Fruit fly (Drosophila melanogaster) whole organism, embryonic: ENCODE measurements around the gene ND-MLRQ.

ENCODE experiments used
- Bteb2 ChIP-seq: fragments of 200-800 bp; sonication (Bioruptor generic); optimal IDR thresholded peaks from 2 replicates; lab custom pipeline; 2016; ENCODE audit warnings: missing biosample characterization, missing genetic modification characterization
- CG1024 ChIP-seq: fragments of 200-800 bp; sonication (Bioruptor generic); IDR thresholded peaks from 2 replicates; pipeline ENCODE4 v1.3.6; 2022; ENCODE audit warnings: missing biosample characterization, missing genetic modification characterization
- CG10274 ChIP-seq: fragments of 200-800 bp; sonication (Bioruptor generic); optimal IDR thresholded peaks from 3 replicates; lab custom pipeline; 2017; ENCODE audit warnings: missing biosample characterization, mild to moderate bottlenecking, missing genetic modification characterization
- CG11085 ChIP-seq: fragments of 200-800 bp; sonication (Bioruptor generic); IDR thresholded peaks from 2 replicates; pipeline ENCODE4 v1.3.6; 2022; ENCODE audit warnings: missing biosample characterization, missing genetic modification characterization
- CG12659 ChIP-seq: fragments of 200-800 bp; sonication (Bioruptor generic); optimal IDR thresholded peaks from 3 replicates; lab custom pipeline; 2017; ENCODE audit warnings: mild to moderate bottlenecking, missing biosample characterization, missing genetic modification reagents, missing genetic modification characterization
- CG13287 ChIP-seq: fragments of 200-800 bp; sonication (Bioruptor generic); IDR thresholded peaks from 2 replicates; pipeline ENCODE4 v1.3.6; 2022; ENCODE audit warnings: missing biosample characterization, missing genetic modification characterization; ENCODE audit not compliant: partially characterized antibody
- CG1603 ChIP-seq: fragments of 200-800 bp; sonication (Bioruptor generic); optimal IDR thresholded peaks from 2 replicates; lab custom pipeline; 2019; ENCODE audit warnings: missing biosample characterization, mild to moderate bottlenecking, missing genetic modification characterization, moderate library complexity
- CG1647 ChIP-seq: fragments of 200-800 bp; sonication (Bioruptor generic); optimal IDR thresholded peaks from 3 replicates; lab custom pipeline; 2016; ENCODE audit warnings: missing biosample characterization, missing genetic modification characterization
- CG16813 ChIP-seq: fragments of 200-800 bp; sonication (Bioruptor generic); IDR thresholded peaks from 3 replicates; pipeline ENCODE4 v1.3.6; 2022; ENCODE audit warnings: missing biosample characterization, missing genetic modification characterization; ENCODE audit not compliant: partially characterized antibody
- CG16863 ChIP-seq: fragments of 200-800 bp; sonication (Bioruptor generic); optimal IDR thresholded peaks from 3 replicates; lab custom pipeline; 2016; ENCODE audit warnings: missing biosample characterization, missing genetic modification characterization
- CG17186 ChIP-seq: fragments of 200-800 bp; sonication (Bioruptor generic); optimal IDR thresholded peaks from 3 replicates; lab custom pipeline; 2017; ENCODE audit warnings: missing biosample characterization, missing genetic modification reagents, missing genetic modification characterization
- CG17802 ChIP-seq: fragments of 200-800 bp; sonication (Bioruptor generic); optimal IDR thresholded peaks from 2 replicates; lab custom pipeline; 2018; ENCODE audit warnings: missing biosample characterization, mild to moderate bottlenecking, missing genetic modification characterization, moderate library complexity
- CG17912 ChIP-seq: fragments of 200-800 bp; sonication (Bioruptor generic); optimal IDR thresholded peaks from 2 replicates; lab custom pipeline; 2018; ENCODE audit warnings: missing biosample characterization, mild to moderate bottlenecking, missing genetic modification characterization
- CG2116 ChIP-seq: fragments of 200-800 bp; sonication (Bioruptor generic); optimal IDR thresholded peaks from 3 replicates; lab custom pipeline; 2018; ENCODE audit warnings: missing biosample characterization, mild to moderate bottlenecking, missing genetic modification characterization
- CG2129 ChIP-seq: fragments of 200-800 bp; sonication (Bioruptor generic); IDR thresholded peaks from 2 replicates; pipeline ENCODE4 v1.3.6; 2022; ENCODE audit warnings: missing biosample characterization, missing genetic modification characterization; ENCODE audit not compliant: partially characterized antibody
- CG4617 ChIP-seq: fragments of 200-800 bp; sonication (Bioruptor generic); optimal IDR thresholded peaks from 3 replicates; lab custom pipeline; 2016; ENCODE audit warnings: missing biosample characterization, missing genetic modification characterization, borderline replicate concordance
- CG4820 ChIP-seq: fragments of 200-800 bp; sonication (Bioruptor generic); optimal IDR thresholded peaks from 3 replicates; lab custom pipeline; 2016; ENCODE audit warnings: missing biosample characterization, missing genetic modification characterization
- CG6791 ChIP-seq: fragments of 200-800 bp; sonication (Bioruptor generic); IDR thresholded peaks from 3 replicates; pipeline ENCODE4 v1.3.6; 2022; ENCODE audit warnings: missing biosample characterization, missing genetic modification characterization; ENCODE audit not compliant: partially characterized antibody
- CG9437 ChIP-seq: fragments of 200-800 bp; sonication (Bioruptor generic); optimal IDR thresholded peaks from 2 replicates; lab custom pipeline; 2018; ENCODE audit warnings: missing biosample characterization, mild to moderate bottlenecking, missing genetic modification characterization
- CG9727 ChIP-seq: fragments of 200-800 bp; sonication (Bioruptor generic); optimal IDR thresholded peaks from 3 replicates; lab custom pipeline; 2017; ENCODE audit warnings: missing biosample characterization, mild to moderate bottlenecking, missing genetic modification characterization
- Chrac-16 ChIP-seq: fragments of 200-800 bp; sonication (Bioruptor generic); optimal IDR thresholded peaks from 3 replicates; lab custom pipeline; 2016; ENCODE audit warnings: missing biosample characterization, missing genetic modification characterization
- D19B ChIP-seq: fragments of 200-800 bp; sonication (Bioruptor generic); optimal IDR thresholded peaks from 2 replicates; lab custom pipeline; 2017; ENCODE audit warnings: missing biosample characterization, mild to moderate bottlenecking, missing genetic modification characterization
- Dll ChIP-seq: fragments of 200-800 bp; sonication (Bioruptor generic); IDR thresholded peaks from 4 replicates; pipeline ENCODE4 v1.3.6; 2022; ENCODE audit warnings: missing biosample characterization, missing genetic modification characterization; ENCODE audit not compliant: partially characterized antibody
- Doc3 ChIP-seq: fragments of 200-800 bp; sonication (Bioruptor generic); IDR thresholded peaks from 3 replicates; pipeline ENCODE4 v1.3.6; 2022; ENCODE audit warnings: missing biosample characterization, missing genetic modification characterization; ENCODE audit not compliant: partially characterized antibody
- Fer3 ChIP-seq: fragments of 200-800 bp; sonication (Bioruptor generic); optimal IDR thresholded peaks from 2 replicates; lab custom pipeline; 2018; ENCODE audit warnings: missing biosample characterization, mild to moderate bottlenecking, missing genetic modification characterization, moderate library complexity
- Hr3 ChIP-seq: fragments of 200-800 bp; sonication (Bioruptor generic); optimal IDR thresholded peaks from 3 replicates; lab custom pipeline; 2016; ENCODE audit warnings: missing biosample characterization, missing genetic modification characterization
- Mrtf ChIP-seq: fragments of 200-800 bp; sonication (Bioruptor generic); IDR thresholded peaks from 3 replicates; pipeline ENCODE4 v1.3.6; 2022; ENCODE audit warnings: missing biosample characterization, missing genetic modification characterization
- Nf-YA ChIP-seq: fragments of 200-800 bp; sonication (Bioruptor generic); IDR thresholded peaks from 2 replicates; pipeline ENCODE4 v1.3.6; 2022; ENCODE audit warnings: missing biosample characterization, missing genetic modification characterization
- ab ChIP-seq: fragments of 200-800 bp; sonication (Bioruptor generic); optimal IDR thresholded peaks from 2 replicates; lab custom pipeline; 2016; ENCODE audit warnings: missing biosample characterization, missing genetic modification characterization
- az2 ChIP-seq: fragments of 200-800 bp; sonication (Bioruptor generic); optimal IDR thresholded peaks from 3 replicates; lab custom pipeline; 2016; ENCODE audit warnings: missing biosample characterization, missing genetic modification characterization
- bowl ChIP-seq: fragments of 200-800 bp; sonication (Bioruptor generic); IDR thresholded peaks from 2 replicates; pipeline ENCODE4 v1.3.6; 2022; ENCODE audit warnings: missing biosample characterization, missing genetic modification characterization
- caup ChIP-seq: fragments of 200-800 bp; sonication (Bioruptor generic); optimal IDR thresholded peaks from 3 replicates; lab custom pipeline; 2017; ENCODE audit warnings: missing biosample characterization, mild to moderate bottlenecking, missing genetic modification characterization, moderate library complexity; ENCODE audit not compliant: severe bottlenecking
- ci ChIP-seq: fragments of 200-800 bp; sonication (Bioruptor generic); IDR thresholded peaks from 3 replicates; pipeline ENCODE4 v1.3.6; 2022; ENCODE audit warnings: missing biosample characterization, missing genetic modification characterization
- corto ChIP-seq: fragments of 200-800 bp; sonication (Bioruptor generic); optimal IDR thresholded peaks from 2 replicates; lab custom pipeline; 2016; ENCODE audit warnings: missing biosample characterization, mild to moderate bottlenecking, missing genetic modification characterization, moderate library complexity
- crp ChIP-seq, 2 experiments: fragments of 200-800 bp; sonication (Bioruptor generic); optimal IDR thresholded peaks; 2 replicates in 1 of 2; 3 replicates in 1 of 2; lab custom pipeline; 2017; ENCODE audit warnings: missing biosample characterization in 2 of 2, missing genetic modification characterization in 2 of 2, mild to moderate bottlenecking in 1 of 2, moderate library complexity in 1 of 2
- da ChIP-seq: fragments of 200-800 bp; sonication (Bioruptor generic); optimal IDR thresholded peaks from 2 replicates; lab custom pipeline; 2016; ENCODE audit warnings: missing biosample characterization, missing genetic modification characterization
- dm ChIP-seq: fragments of 200-800 bp; sonication (Bioruptor generic); optimal IDR thresholded peaks from 3 replicates; lab custom pipeline; 2016; ENCODE audit warnings: missing biosample characterization, missing genetic modification characterization
- gcm ChIP-seq: fragments of 200-800 bp; sonication (Bioruptor generic); optimal IDR thresholded peaks from 2 replicates; lab custom pipeline; 2019; ENCODE audit warnings: missing biosample characterization, mild to moderate bottlenecking, missing genetic modification characterization, moderate library complexity
- hbn ChIP-seq: fragments of 200-800 bp; sonication (Bioruptor generic); IDR thresholded peaks from 2 replicates; pipeline ENCODE4 v1.3.6; 2022; ENCODE audit warnings: missing biosample characterization, missing genetic modification characterization; ENCODE audit not compliant: partially characterized antibody
- knrl ChIP-seq: fragments of 200-800 bp; sonication (Bioruptor generic); IDR thresholded peaks from 3 replicates; pipeline ENCODE4 v1.3.6; 2022; ENCODE audit warnings: missing biosample characterization, missing genetic modification characterization; ENCODE audit not compliant: partially characterized antibody
- nmo ChIP-seq: fragments of 200-800 bp; sonication (Bioruptor generic); optimal IDR thresholded peaks from 2 replicates; lab custom pipeline; 2018; ENCODE audit warnings: missing biosample characterization, mild to moderate bottlenecking, missing genetic modification characterization, moderate library complexity
- pzg ChIP-seq: fragments of 200-800 bp; sonication (Bioruptor generic); optimal IDR thresholded peaks from 3 replicates; lab custom pipeline; 2018; ENCODE audit warnings: missing biosample characterization, mild to moderate bottlenecking, missing genetic modification characterization, moderate library complexity
- salm ChIP-seq: fragments of 200-800 bp; sonication (Bioruptor generic); optimal IDR thresholded peaks from 2 replicates; lab custom pipeline; 2018; ENCODE audit warnings: missing biosample characterization, mild to moderate bottlenecking, missing genetic modification characterization
- scrt ChIP-seq: fragments of 200-800 bp; sonication (Bioruptor generic); optimal IDR thresholded peaks from 2 replicates; lab custom pipeline; 2018; ENCODE audit warnings: missing biosample characterization, mild to moderate bottlenecking, missing genetic modification characterization, moderate library complexity
- sens ChIP-seq: fragments of 200-800 bp; sonication (Bioruptor generic); peaks from one replicate; lab custom pipeline; 2016; ENCODE audit warnings: missing biosample characterization, missing genetic modification characterization
- slp2 ChIP-seq: fragments of 200-800 bp; sonication (Bioruptor generic); optimal IDR thresholded peaks from 2 replicates; lab custom pipeline; 2016; ENCODE audit warnings: missing biosample characterization, missing genetic modification characterization
- unc-4 ChIP-seq: fragments of 200-800 bp; sonication (Bioruptor generic); IDR thresholded peaks from 2 replicates; pipeline ENCODE4 v1.3.6; 2022; ENCODE audit warnings: missing biosample characterization, missing genetic modification characterization; ENCODE audit not compliant: partially characterized antibody
- zfh2 ChIP-seq: fragments of 200-800 bp; sonication (Bioruptor generic); optimal IDR thresholded peaks from 2 replicates; lab custom pipeline; 2016; ENCODE audit warnings: missing biosample characterization, missing genetic modification characterization

Gene ND-MLRQ

dm6 chr3L:23339079-23339727 is at the start of gene ND-MLRQ (continued):
- TF ChIP-seq CG2129, result peak; percentile 14; the same call in 1 of the 2 replicates
- TF ChIP-seq sens (GFP tag; lab: Kevin White, UChicago), result peak; percentile 56
- TF ChIP-seq CG4820, result no peak
- TF ChIP-seq Mrtf (GFP tag; lab: Robert Waterston, UW), result no peak
- TF ChIP-seq CG6791 (GFP tag; lab: Robert Waterston, UW), result peak; percentile 80
- no peak for TF ChIP-seq unc-4 (GFP tag; lab: Robert Waterston, UW)
- TF ChIP-seq az2 (GFP tag; lab: Kevin White, UChicago), result no peak
- no peak for TF ChIP-seq caup
- TF ChIP-seq dm (GFP tag; lab: Kevin White, UChicago), result no peak
- no peak for TF ChIP-seq corto (GFP tag; lab: Kevin White, UChicago)
- TF ChIP-seq CG16813 (GFP tag; lab: Robert Waterston, UW), result peak; percentile 81
- TF ChIP-seq salm (tag; lab: Kevin White, UChicago), result no peak
- no peak for TF ChIP-seq bowl
- peak; percentile 39 for TF ChIP-seq pzg (GFP tag; lab: Kevin White, UChicago)
- TF ChIP-seq CG1647 (GFP tag; lab: Kevin White, UChicago), result no peak
- TF ChIP-seq knrl (GFP tag; lab: Robert Waterston, UW), result peak; percentile 67; the same call in 2 of the 3 replicates
- peak; percentile 10 for TF ChIP-seq CG12659
- TF ChIP-seq Nf-YA (GFP tag; lab: Robert Waterston, UW), result no peak
- peak; percentile 93 for TF ChIP-seq CG1603 (tag; lab: Kevin White, UChicago)
- no peak for TF ChIP-seq Hr3 (GFP tag; lab: Kevin White, UChicago)
- peak; percentile 16; the same call in 1 of the 3 replicates for TF ChIP-seq Doc3 (GFP tag; lab: Robert Waterston, UW)
- no peak for TF ChIP-seq CG9437 (GFP tag; lab: Kevin White, UChicago)
- no peak for TF ChIP-seq gcm (GFP tag; lab: Kevin White, UChicago)
- TF ChIP-seq Fer3 (tag; lab: Kevin White, UChicago), result no peak
- peak; percentile 41 for TF ChIP-seq nmo (GFP tag; lab: Kevin White, UChicago)
- 0 out of 2 replicates have a peak, but pooled peaks have one; percentile 46 for TF ChIP-seq hbn
- no peak for TF ChIP-seq CG10274
- TF ChIP-seq CG17802 (tag; lab: Kevin White, UChicago), result peak; percentile 97
- no peak for TF ChIP-seq CG17186 (GFP tag; lab: Kevin White, UChicago)
- no peak for TF ChIP-seq zfh2 (GFP tag; lab: Kevin White, UChicago)
- TF ChIP-seq Bteb2 (GFP tag; lab: Kevin White, UChicago), result no peak
- no peak for TF ChIP-seq CG17912
- TF ChIP-seq CG1024 (GFP tag; lab: Robert Waterston, UW), result peak; percentile 98
- TF ChIP-seq CG2116, result peak; percentile 25
- peak; percentile 55 for TF ChIP-seq CG4617 (GFP tag; lab: Kevin White, UChicago)
- no peak for TF ChIP-seq ci (GFP tag; lab: Robert Waterston, UW)
- TF ChIP-seq Dll (GFP tag; lab: Robert Waterston, UW), result peak; percentile 62; the same call in 1 of the 4 replicates
- TF ChIP-seq crp (GFP tag; optimal IDR thresholded peaks at IDR 0.05; lab: Kevin White, UChicago), result no peak
- no peak for TF ChIP-seq ab (GFP tag; lab: Kevin White, UChicago)
- TF ChIP-seq CG9727, result no peak
- TF ChIP-seq CG11085 (GFP tag; lab: Robert Waterston, UW), result no peak
- no peak for TF ChIP-seq CG16863
- TF ChIP-seq CG13287 (GFP tag; lab: Robert Waterston, UW), result peak; percentile 46
- TF ChIP-seq D19B (GFP tag; lab: Kevin White, UChicago), result no peak
- TF ChIP-seq da, result no peak
- TF ChIP-seq Chrac-16 (GFP tag; lab: Kevin White, UChicago), result no peak
- TF ChIP-seq scrt (GFP tag; lab: Kevin White, UChicago), result no peak
- no peak for TF ChIP-seq slp2
